Fruit fly (Drosophila melanogaster): ENCODE data around the gene CG13738.

- TF ChIP-seq Sin3A (optimal IDR thresholded peaks at IDR 0.05): no peak
- no peak for TF ChIP-seq Myc (optimal IDR thresholded peaks at IDR 0.05)
- TF ChIP-seq ttk (optimal IDR thresholded peaks at IDR 0.05): no peak
- no peak for TF ChIP-seq psq (optimal IDR thresholded peaks at IDR 0.05)
- no peak for TF ChIP-seq insv (optimal IDR thresholded peaks at IDR 0.05)
- TF ChIP-seq h (optimal IDR thresholded peaks at IDR 0.05): no peak
Observed at dm6 chr3L:13928769-13929594, 44.3 kb downstream of the CG13738 start, which contains the start of the genes CG8833 and DCTN1-p150.
